Worm (Caenorhabditis elegans): ENCODE results near the gene taf-2.

ce11 chrIV:3539253-3539652, 54.2 kb downstream of the taf-2 start:
- TF ChIP-seq sox-2 (GFP tag; IDR thresholded peaks at IDR 0.05) (no peak), ceh-19 (GFP tag; optimal IDR thresholded peaks at IDR 0.05) (no peak), ceh-48 (tag; optimal IDR thresholded peaks at IDR 0.05) (no peak), rnt-1 (tag; optimal IDR thresholded peaks at IDR 0.05) (no peak)
